Fruit fly (Drosophila melanogaster): ENCODE data around the gene CG46463.

Gene CG46463

dm6 chr3L:3444246-3444785, 16.8 kb upstream of the CG46463 start:
- TF ChIP-seq Pif1A (GFP tag; optimal IDR thresholded peaks at IDR 0.05) (peak; percentile 70), CG15710 (tag; optimal IDR thresholded peaks at IDR 0.05) (peak; percentile 67), Pif1B (GFP tag; optimal IDR thresholded peaks at IDR 0.05) (peak; percentile 53), CG13204 (GFP tag; optimal IDR thresholded peaks at IDR 0.05) (no peak), CG4496 (GFP tag; IDR thresholded peaks at IDR 0.05) (no peak), CG8301 (tag; optimal IDR thresholded peaks at IDR 0.05) (peak; percentile 82), CG12605 (GFP tag; IDR thresholded peaks at IDR 0.05) (peak; percentile 46; the same call in 1 of the 2 replicates), Snoo (tag; optimal IDR thresholded peaks at IDR 0.05) (no peak), Ets98B (GFP tag; IDR thresholded peaks at IDR 0.05) (peak; percentile 32; the same call in 1 of the 2 replicates), CG8159 (tag; optimal IDR thresholded peaks at IDR 0.05) (peak; percentile 93), CG32121 (GFP tag; IDR thresholded peaks at IDR 0.05) (no peak), CG14655 (GFP tag; optimal IDR thresholded peaks at IDR 0.05) (peak; percentile 84), fd96Ca (GFP tag; IDR thresholded peaks at IDR 0.05) (0 out of 3 replicates have a peak, but pooled peaks have one; percentile 11), EcR (GFP tag; optimal IDR thresholded peaks at IDR 0.05) (no peak), gl (tag; optimal IDR thresholded peaks at IDR 0.05) (peak; percentile 7), CG9948 (tag; optimal IDR thresholded peaks at IDR 0.05) (peak; percentile 78), CG10348 (GFP tag; IDR thresholded peaks at IDR 0.05) (no peak), CG17806 (tag; optimal IDR thresholded peaks at IDR 0.05) (peak; percentile 80), D1 (tag; optimal IDR thresholded peaks at IDR 0.05) (peak; percentile 20), rn (GFP tag; IDR thresholded peaks at IDR 0.05) (0 out of 2 replicates have a peak, but pooled peaks have one; percentile 33), CG34367 (tag; optimal IDR thresholded peaks at IDR 0.05) (peak; percentile 69)

- TF ChIP-seq Snoo (tag; optimal IDR thresholded peaks at IDR 0.05): no peak
- no peak for TF ChIP-seq fd96Ca (GFP tag; IDR thresholded peaks at IDR 0.05)
- no peak for TF ChIP-seq CG34367 (tag; optimal IDR thresholded peaks at IDR 0.05)
- no peak for TF ChIP-seq rn (GFP tag; IDR thresholded peaks at IDR 0.05)
- TF ChIP-seq CG32121 (GFP tag; IDR thresholded peaks at IDR 0.05): no peak
- no peak for TF ChIP-seq CG4496 (GFP tag; IDR thresholded peaks at IDR 0.05)
- TF ChIP-seq CG10348 (GFP tag; IDR thresholded peaks at IDR 0.05): no peak
- TF ChIP-seq EcR (GFP tag; optimal IDR thresholded peaks at IDR 0.05): no peak
- TF ChIP-seq CG17806 (tag; optimal IDR thresholded peaks at IDR 0.05): no peak
- no peak for TF ChIP-seq CG9948 (tag; optimal IDR thresholded peaks at IDR 0.05)
- no peak for TF ChIP-seq CG8159 (tag; optimal IDR thresholded peaks at IDR 0.05)
- TF ChIP-seq CG14655 (GFP tag; optimal IDR thresholded peaks at IDR 0.05): no peak
- TF ChIP-seq Pif1A (GFP tag; optimal IDR thresholded peaks at IDR 0.05): no peak
Observed at dm6 chr3L:3447948-3448526, 13.1 kb upstream of the CG46463 start.

dm6 chr3L:3449680-3450079, 11.4 kb upstream of the CG46463 start:
- TF ChIP-seq fd96Ca (GFP tag; IDR thresholded peaks at IDR 0.05) (0 out of 3 replicates have a peak, but pooled peaks have one; percentile 21), CG10348 (GFP tag; IDR thresholded peaks at IDR 0.05) (no peak)

dm6 chr3L:3450410-3450809, 10.7 kb upstream of the CG46463 start:
- peak; percentile 48 for TF ChIP-seq CG15710 (tag; optimal IDR thresholded peaks at IDR 0.05)
- peak; percentile 15 for TF ChIP-seq CG17806 (tag; optimal IDR thresholded peaks at IDR 0.05)
- no peak for TF ChIP-seq CG8301 (tag; optimal IDR thresholded peaks at IDR 0.05)
- TF ChIP-seq EcR (GFP tag; optimal IDR thresholded peaks at IDR 0.05): peak; percentile 4
- no peak for TF ChIP-seq Pif1B (GFP tag; optimal IDR thresholded peaks at IDR 0.05)
- peak; percentile 33 for TF ChIP-seq CG8159 (tag; optimal IDR thresholded peaks at IDR 0.05)
- TF ChIP-seq CG34367 (tag; optimal IDR thresholded peaks at IDR 0.05): no peak
- TF ChIP-seq Snoo (tag; optimal IDR thresholded peaks at IDR 0.05): peak; percentile 45
- peak; percentile 25 for TF ChIP-seq Pif1A (GFP tag; optimal IDR thresholded peaks at IDR 0.05)

- TF ChIP-seq CG14655 (GFP tag; optimal IDR thresholded peaks at IDR 0.05) (no peak), CG8301 (tag; optimal IDR thresholded peaks at IDR 0.05) (no peak)
Observed at dm6 chr3L:3451774-3452173, 9.3 kb upstream of the CG46463 start.

dm6 chr3L:3452684-3453083, 8.4 kb upstream of the CG46463 start:
- 0 out of 3 replicates have a peak, but pooled peaks have one; percentile 4 for TF ChIP-seq CG4496 (GFP tag; IDR thresholded peaks at IDR 0.05)
- no peak for TF ChIP-seq gl (tag; optimal IDR thresholded peaks at IDR 0.05)
- TF ChIP-seq CG14655 (GFP tag; optimal IDR thresholded peaks at IDR 0.05): no peak

dm6 chr3L:3454430-3454829, 6.7 kb upstream of the CG46463 start:
- no peak for TF ChIP-seq Pif1B (GFP tag; optimal IDR thresholded peaks at IDR 0.05)
- TF ChIP-seq CG13204 (GFP tag; optimal IDR thresholded peaks at IDR 0.05): no peak
- no peak for TF ChIP-seq CG9948 (tag; optimal IDR thresholded peaks at IDR 0.05)
- TF ChIP-seq CG10348 (GFP tag; IDR thresholded peaks at IDR 0.05): no peak
- no peak for TF ChIP-seq CG32121 (GFP tag; IDR thresholded peaks at IDR 0.05)
- TF ChIP-seq gl (tag; optimal IDR thresholded peaks at IDR 0.05): no peak
- no peak for TF ChIP-seq CG8301 (tag; optimal IDR thresholded peaks at IDR 0.05)
- TF ChIP-seq CG8159 (tag; optimal IDR thresholded peaks at IDR 0.05): no peak
- no peak for TF ChIP-seq EcR (GFP tag; optimal IDR thresholded peaks at IDR 0.05)
- TF ChIP-seq fd96Ca (GFP tag; IDR thresholded peaks at IDR 0.05): no peak
- TF ChIP-seq CG12605 (GFP tag; IDR thresholded peaks at IDR 0.05): no peak
- TF ChIP-seq CG14655 (GFP tag; optimal IDR thresholded peaks at IDR 0.05): no peak
